Worm (Caenorhabditis elegans): ENCODE measurements around the gene ppm-1.G.

DNA sequence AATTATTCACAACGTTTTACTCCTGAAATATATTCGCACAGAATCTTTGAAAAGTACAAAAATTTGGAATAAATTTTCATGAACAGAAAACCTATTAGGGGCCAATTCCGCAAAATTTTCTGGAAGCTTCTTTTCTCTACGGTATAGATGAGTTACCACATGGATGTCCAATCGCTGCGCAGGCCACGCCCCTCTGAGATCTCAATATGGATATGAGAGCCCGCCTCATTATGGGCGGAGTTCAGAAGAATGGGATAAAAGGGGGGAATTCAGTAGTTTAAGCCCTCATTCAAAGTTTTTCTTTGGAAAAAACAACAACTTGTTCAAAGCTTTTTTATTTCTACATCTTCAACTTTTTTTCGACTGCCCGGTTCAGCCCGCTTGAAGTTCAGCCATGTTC, 28.0 kb downstream of the ppm-1.G start, which contains the start of gene daf-7:
- TF ChIP-seq nhr-12 (tag; optimal IDR thresholded peaks at IDR 0.05) (no peak), aly-2 (tag; optimal IDR thresholded peaks at IDR 0.05) (no peak)

All from whole organism, L1 larva.